Worm (Caenorhabditis elegans): ENCODE results near the gene ttr-50.

Gene ttr-50

ce11 chrIV:11594191-11594673 is 46.6 kb downstream of the ttr-50 start, which contains the start of gene mig-38 (continued):
- TF ChIP-seq daf-19 (GFP tag; conservative IDR thresholded peaks at IDR 0.05) (0 out of 2 replicates have a peak, but pooled peaks have one; percentile 69), ces-1 (GFP tag; optimal IDR thresholded peaks at IDR 0.05) (no peak), lsy-2 (tag; optimal IDR thresholded peaks at IDR 0.05) (peak in 1 of 2 experiments; percentile 50), sdz-12 (GFP tag; optimal IDR thresholded peaks at IDR 0.05) (peak; percentile 65), Y5F2A.4 (GFP tag; optimal IDR thresholded peaks at IDR 0.05) (no peak), zag-1 (tag; optimal IDR thresholded peaks at IDR 0.05) (no peak), unc-39 (tag; optimal IDR thresholded peaks at IDR 0.05) (no peak), pqm-1 (tag; optimal IDR thresholded peaks at IDR 0.05) (peak; percentile 11), nhr-28 (tag; optimal IDR thresholded peaks at IDR 0.05) (peak; percentile 34), D1046.2 (GFP tag; IDR thresholded peaks at IDR 0.05) (0 out of 2 replicates have a peak, but pooled peaks have one; percentile 48), lin-13 (GFP tag; optimal IDR thresholded peaks at IDR 0.05) (peak; percentile 20), aha-1 (tag) (peak; percentile 98), unc-130 (GFP tag; optimal IDR thresholded peaks at IDR 0.05) (no peak), dve-1 (tag; optimal IDR thresholded peaks at IDR 0.05; ENCODE audit: insufficient read depth) (peak; percentile 8), rbr-2 (tag; optimal IDR thresholded peaks at IDR 0.05) (peak; percentile 50), hlh-11 (tag; optimal IDR thresholded peaks at IDR 0.05) (peak; percentile 81), dpl-1 (GFP tag; optimal IDR thresholded peaks at IDR 0.05) (peak; percentile 5), lir-3 (tag; optimal IDR thresholded peaks at IDR 0.05) (peak; percentile 1), ama-1 (optimal IDR thresholded peaks at IDR 0.05) (peak; percentile 94), spr-1 (tag; optimal IDR thresholded peaks at IDR 0.05) (peak; percentile 8), ctbp-1 (GFP tag; IDR thresholded peaks at IDR 0.05) (peak; percentile 12; the same call in 1 of the 2 replicates), ceh-20 (GFP tag; IDR thresholded peaks at IDR 0.05) (peak; percentile 13; the same call in 1 of the 2 replicates), mep-1 (tag; optimal IDR thresholded peaks at IDR 0.05) (peak; percentile 50), saeg-2 (GFP tag; IDR thresholded peaks at IDR 0.05) (no peak), zip-11 (GFP tag; IDR thresholded peaks at IDR 0.05) (no peak), mes-2 (tag; optimal IDR thresholded peaks at IDR 0.05; ENCODE audit: poor library complexity, severe bottlenecking) (peak; percentile 47), T20F7.1 (GFP tag; optimal IDR thresholded peaks at IDR 0.05) (peak; percentile 65), nhr-42 (GFP tag; IDR thresholded peaks at IDR 0.05) (no peak), mxl-3 (GFP tag; optimal IDR thresholded peaks at IDR 0.05) (peak; percentile 92), set-16 (GFP tag; IDR thresholded peaks at IDR 0.05) (peak; percentile 79), fkh-10 (GFP tag; optimal IDR thresholded peaks at IDR 0.05) (no peak), nhr-11 (tag; optimal IDR thresholded peaks at IDR 0.05) (peak; percentile 52), egl-43 (GFP tag; IDR thresholded peaks at IDR 0.05) (peak; percentile 74), duxl-1 (tag; optimal IDR thresholded peaks at IDR 0.05; ENCODE audit: poor library complexity) (no peak), mdl-1 (tag; optimal IDR thresholded peaks at IDR 0.05) (peak; percentile 68 to 71), ZK337.2 (GFP tag; IDR thresholded peaks at IDR 0.05) (no peak)

- TF ChIP-seq zip-2 (tag; optimal IDR thresholded peaks at IDR 0.05) (no peak), egl-43 (GFP tag; IDR thresholded peaks at IDR 0.05) (peak; percentile 47; the same call in 1 of the 2 replicates), madf-9 (GFP tag; conservative IDR thresholded peaks at IDR 0.05) (no peak; the same call in 1 of the 2 replicates), mdl-1 (tag; optimal IDR thresholded peaks at IDR 0.05) (peak; percentile 36 to 85), daf-19 (GFP tag; conservative IDR thresholded peaks at IDR 0.05) (peak; percentile 62), ceh-20 (GFP tag; IDR thresholded peaks at IDR 0.05) (peak; percentile 38; the same call in 1 of the 2 replicates), nhr-48 (tag; optimal IDR thresholded peaks at IDR 0.05) (peak; percentile 65), Y75B8A.6 (GFP tag; IDR thresholded peaks at IDR 0.05) (no peak), unc-130 (GFP tag; optimal IDR thresholded peaks at IDR 0.05) (no peak), php-3 (GFP tag; IDR thresholded peaks at IDR 0.05) (peak; percentile 77), nhr-28 (tag; optimal IDR thresholded peaks at IDR 0.05) (peak; percentile 85), fos-1 (tag; optimal IDR thresholded peaks at IDR 0.05) (no peak), ztf-7 (tag; optimal IDR thresholded peaks at IDR 0.05) (peak; percentile 62), zag-1 (tag; optimal IDR thresholded peaks at IDR 0.05) (no peak), nhr-10 (tag; optimal IDR thresholded peaks at IDR 0.05) (no peak), zip-11 (GFP tag; IDR thresholded peaks at IDR 0.05) (no peak), egl-27 (tag; optimal IDR thresholded peaks at IDR 0.05) (no peak), nhr-42 (GFP tag; IDR thresholded peaks at IDR 0.05) (peak; percentile 64; the same call in 1 of the 2 replicates), lin-1 (GFP tag; IDR thresholded peaks at IDR 0.05) (no peak; the same call in 1 of the 2 replicates), nhr-41 (GFP tag; IDR thresholded peaks at IDR 0.05) (peak; percentile 63; the same call in 1 of the 2 replicates), unc-62 (GFP tag; optimal IDR thresholded peaks at IDR 0.05 in 1 of 2) (peak in 1 of 2 experiments; percentile 99), unc-62 (tag; optimal IDR thresholded peaks at IDR 0.05) (no peak)
Observed at ce11 chrIV:11593415-11594190, 47.2 kb downstream of the ttr-50 start, which contains the start of gene F40F11.3. Gene F40F11.3 (minus strand): TSS chrIV:11594003.

Measured in whole organism, L4 larva.